Worm (Caenorhabditis elegans) whole organism, L1 larva: ENCODE data around the gene dop-3.
A peak's percentile ranks its signal among the peaks of the same experiment; 100 is the strongest.

ENCODE experiments used
- C34B4.2 ChIP-seq: sonication (generic microtip); optimal IDR thresholded peaks from 2 replicates; lab custom pipeline; 2017; ENCODE audit warnings: mild to moderate bottlenecking, missing genetic modification characterization, missing compliant biosample characterization
- Y116A8C.19 ChIP-seq: sonication (generic microtip); optimal IDR thresholded peaks from 2 replicates; lab custom pipeline; 2016; ENCODE audit warnings: missing compliant biosample characterization, missing genetic modification characterization, borderline replicate concordance
- ceh-88 ChIP-seq: fragments of 200-800 bp; sonication (Bioruptor generic); IDR thresholded peaks from 2 replicates; pipeline ENCODE4 v1.3.6; 2022; ENCODE audit warnings: missing genetic modification characterization, missing compliant biosample characterization
- dsc-1 ChIP-seq: sonication (generic microtip); optimal IDR thresholded peaks from 2 replicates; lab custom pipeline; 2016; ENCODE audit warnings: mild to moderate bottlenecking, missing genetic modification characterization, missing compliant biosample characterization
- efl-1 ChIP-seq, 4 experiments: fragments of 150-350 bp; optimal IDR thresholded peaks in 3 of 4; peaks in 1 of 4; 1 replicate in 1 of 4; 2 replicates in 3 of 4; lab custom pipeline; 2014; ENCODE audit warnings: missing biosample characterization in 2 of 4, missing genetic modification characterization in 2 of 4, missing genetic modification reagents in 2 of 4
- egl-13 ChIP-seq: sonication (generic microtip); optimal IDR thresholded peaks from 2 replicates; lab custom pipeline; 2016; ENCODE audit warnings: missing genotype, missing genetic modification reagents, missing genetic modification characterization, missing compliant biosample characterization
- egl-27 ChIP-seq, 2 experiments: fragments of 150-350 bp in 1 of 2; sonication (generic microtip); optimal IDR thresholded peaks; 3 replicates each; lab custom pipeline; 2017 to 2018; ENCODE audit warnings: missing biosample characterization in 2 of 2, missing genetic modification characterization in 2 of 2, missing genetic modification reagents in 2 of 2
- elt-2 ChIP-seq: sonication (generic microtip); optimal IDR thresholded peaks from 2 replicates; lab custom pipeline; 2016; ENCODE audit warnings: missing genetic modification characterization, mild to moderate bottlenecking, inconsistent platforms, missing compliant biosample characterization, missing genetic modification reagents
- fkh-10 ChIP-seq: sonication (generic microtip); optimal IDR thresholded peaks from 2 replicates; lab custom pipeline; 2017; ENCODE audit warnings: missing biosample characterization, missing genetic modification reagents, missing genetic modification characterization
- fkh-8 ChIP-seq: sonication (generic microtip); optimal IDR thresholded peaks from 2 replicates; lab custom pipeline; 2016; ENCODE audit warnings: mild to moderate bottlenecking, missing genetic modification characterization, missing compliant biosample characterization
- fos-1 ChIP-seq: fragments of 150-350 bp; optimal IDR thresholded peaks from 2 replicates; lab custom pipeline; 2014; ENCODE audit warnings: missing biosample characterization, missing genetic modification characterization
- hlh-4 ChIP-seq: sonication (generic microtip); optimal IDR thresholded peaks from 2 replicates; lab custom pipeline; 2016; ENCODE audit warnings: mild to moderate bottlenecking, missing genetic modification characterization, missing compliant biosample characterization
- irx-1 ChIP-seq: sonication (generic microtip); optimal IDR thresholded peaks from 2 replicates; lab custom pipeline; 2016; ENCODE audit warnings: missing genetic modification characterization, missing compliant biosample characterization
- isw-1 ChIP-seq: fragments of 200-800 bp; sonication (Bioruptor generic); IDR thresholded peaks from 2 replicates; pipeline ENCODE4 v1.3.6; 2022; ENCODE audit warnings: missing genetic modification characterization, missing compliant biosample characterization
- jun-1 ChIP-seq: fragments of 150-350 bp; optimal IDR thresholded peaks from 2 replicates; lab custom pipeline; 2014; ENCODE audit warnings: missing biosample characterization, missing genetic modification reagents, missing genetic modification characterization
- lin-14 ChIP-seq: fragments of 200-800 bp; sonication (Bioruptor generic); optimal IDR thresholded peaks from 2 replicates; lab custom pipeline; 2018; ENCODE audit warnings: mild to moderate bottlenecking, missing genetic modification characterization, moderate library complexity, missing compliant biosample characterization
- lin-15B ChIP-seq: fragments of 150-350 bp; sonication (generic microtip); optimal IDR thresholded peaks from 3 replicates; lab custom pipeline; 2014; ENCODE audit warnings: missing biosample characterization, missing genetic modification characterization
- lin-35 ChIP-seq, 2 experiments: fragments of 150-350 bp; optimal IDR thresholded peaks; 2 replicates each; lab custom pipeline; 2014; ENCODE audit warnings: missing biosample characterization in 2 of 2, missing genetic modification characterization in 2 of 2, missing genetic modification reagents in 2 of 2
- lin-39 ChIP-seq: fragments of 150-350 bp; optimal IDR thresholded peaks from 2 replicates; lab custom pipeline; 2014; ENCODE audit warnings: missing biosample characterization, missing genetic modification reagents, missing genetic modification characterization
- lsy-2 ChIP-seq, 2 experiments: fragments of 150-350 bp; optimal IDR thresholded peaks; 2 replicates each; lab custom pipeline; 2014; ENCODE audit warnings: missing biosample characterization in 2 of 2, missing genetic modification characterization in 2 of 2
- mab-9 ChIP-seq: fragments of 200-800 bp; sonication (Bioruptor generic); IDR thresholded peaks from 2 replicates; pipeline ENCODE4 v1.3.6; 2022; ENCODE audit warnings: missing genetic modification reagents, missing genetic modification characterization, missing compliant biosample characterization
- mdl-1 ChIP-seq, 2 experiments: fragments of 150-350 bp; optimal IDR thresholded peaks; 2 replicates each; lab custom pipeline; 2014 to 2017; ENCODE audit warnings: missing biosample characterization in 2 of 2, missing genetic modification characterization in 2 of 2, inconsistent platforms in 1 of 2
- mef-2 ChIP-seq: fragments of 150-350 bp; optimal IDR thresholded peaks from 2 replicates; lab custom pipeline; 2014; ENCODE audit warnings: missing biosample characterization, missing genetic modification characterization
- mep-1 ChIP-seq: fragments of 150-350 bp; optimal IDR thresholded peaks from 2 replicates; lab custom pipeline; 2014; ENCODE audit warnings: missing biosample characterization, missing genetic modification characterization
- nhr-19 ChIP-seq: fragments of 200-800 bp; sonication (Bioruptor generic); conservative IDR thresholded peaks from 2 replicates; pipeline ENCODE4 v1.3.6; 2022; ENCODE audit warnings: missing genetic modification characterization, missing compliant biosample characterization
- nhr-77 ChIP-seq: fragments of 150-350 bp; optimal IDR thresholded peaks from 2 replicates; lab custom pipeline; 2014; ENCODE audit warnings: missing biosample characterization, missing genetic modification characterization
- nhr-85 ChIP-seq: sonication (generic microtip); peaks from one replicate; lab custom pipeline; 2016; ENCODE audit warnings: missing genetic modification characterization, inconsistent platforms, missing compliant biosample characterization
- nhr-90 ChIP-seq: sonication (generic microtip); optimal IDR thresholded peaks from 2 replicates; lab custom pipeline; 2016; ENCODE audit warnings: mild to moderate bottlenecking, missing genetic modification characterization, missing compliant biosample characterization; ENCODE audit not compliant: poor library complexity
- pax-3 ChIP-seq: fragments of 200-800 bp; sonication (Bioruptor generic); optimal IDR thresholded peaks from 2 replicates; lab custom pipeline; 2018; ENCODE audit warnings: mild to moderate bottlenecking, missing genetic modification characterization, moderate library complexity, missing compliant biosample characterization
- pqm-1 ChIP-seq: sonication (generic microtip); optimal IDR thresholded peaks from 3 replicates; lab custom pipeline; 2017; ENCODE audit warnings: missing biosample characterization, missing genetic modification characterization
- rnt-1 ChIP-seq: sonication (generic microtip); optimal IDR thresholded peaks from 2 replicates; lab custom pipeline; 2016; ENCODE audit warnings: mild to moderate bottlenecking, missing genetic modification characterization, moderate library complexity, missing compliant biosample characterization
- swsn-7 ChIP-seq: sonication (generic microtip); optimal IDR thresholded peaks from 2 replicates; lab custom pipeline; 2016; ENCODE audit warnings: missing genetic modification characterization, missing compliant biosample characterization
- unc-86 ChIP-seq: sonication (generic microtip); optimal IDR thresholded peaks from 2 replicates; lab custom pipeline; 2016; ENCODE audit warnings: missing genetic modification characterization, missing compliant biosample characterization
- unc-98 ChIP-seq: fragments of 200-800 bp; sonication (Bioruptor generic); IDR thresholded peaks from 2 replicates; pipeline ENCODE4 v1.3.6; 2022; ENCODE audit warnings: missing genetic modification characterization, missing compliant biosample characterization
- xbp-1 ChIP-seq: sonication (generic microtip); optimal IDR thresholded peaks from 2 replicates; lab custom pipeline; 2016; ENCODE audit warnings: missing genetic modification characterization, missing compliant biosample characterization
- zag-1 ChIP-seq: fragments of 150-350 bp; optimal IDR thresholded peaks from 2 replicates; lab custom pipeline; 2014; ENCODE audit warnings: missing biosample characterization, missing genetic modification characterization
- zip-4 ChIP-seq: fragments of 200-800 bp; sonication (Bioruptor generic); optimal IDR thresholded peaks from 2 replicates; lab custom pipeline; 2018; ENCODE audit warnings: mild to moderate bottlenecking, missing genetic modification characterization, moderate library complexity, missing compliant biosample characterization

dop-3 gene

ce11 chrX:6609251-6609650, 39.7 kb upstream of the dop-3 start (continued):
- TF ChIP-seq rnt-1 (tag; lab: Kevin White, UChicago), result no peak
- no peak for TF ChIP-seq hlh-4 (tag; lab: Kevin White, UChicago)
- peak; percentile 6 for TF ChIP-seq nhr-90 (tag; lab: Kevin White, UChicago)
- no peak for TF ChIP-seq mab-9 (GFP tag; lab: Robert Waterston, UW)
- peak; percentile 48 for TF ChIP-seq fkh-8 (tag; lab: Kevin White, UChicago)
- TF ChIP-seq Y116A8C.19 (tag; lab: Kevin White, UChicago), result no peak
- TF ChIP-seq dsc-1 (tag; lab: Kevin White, UChicago), result peak; percentile 84
- TF ChIP-seq zag-1 (tag; lab: Kevin White, UChicago), result no peak
- no peak for TF ChIP-seq swsn-7 (tag; lab: Kevin White, UChicago)
- peak; percentile 18 for TF ChIP-seq pax-3 (tag; lab: Kevin White, UChicago)

ce11 chrX:6607599-6607998, 38.1 kb upstream of the dop-3 start:
- TF ChIP-seq nhr-77 (tag; lab: Kevin White, UChicago) (no peak), mep-1 (tag; lab: Kevin White, UChicago) (no peak), nhr-85 (tag; lab: Kevin White, UChicago) (no peak), xbp-1 (tag; lab: Kevin White, UChicago) (no peak), efl-1 (optimal IDR thresholded peaks at IDR 0.05; lab: Kevin White, UChicago) (no peak), efl-1 (GFP tag; optimal IDR thresholded peaks at IDR 0.05 in 1 of 2; lab: Kevin White, UChicago) (peak in 1 of 2 experiments; percentile 83), ceh-88 (GFP tag; lab: Robert Waterston, UW) (no peak), lin-35 (GFP tag; optimal IDR thresholded peaks at IDR 0.05; lab: Kevin White, UChicago) (peak in 1 of 2 experiments; percentile 34), unc-86 (no peak), fkh-8 (tag; lab: Kevin White, UChicago) (no peak), egl-27 (tag; optimal IDR thresholded peaks at IDR 0.05; lab: Kevin White, UChicago) (no peak), irx-1 (no peak), fos-1 (tag; lab: Kevin White, UChicago) (peak; percentile 4), unc-98 (no peak), Y116A8C.19 (tag; lab: Kevin White, UChicago) (no peak), egl-13 (tag; lab: Kevin White, UChicago) (no peak), pqm-1 (tag; lab: Kevin White, UChicago) (peak; percentile 2), elt-2 (tag; lab: Kevin White, UChicago) (peak; percentile 47), mef-2 (tag; lab: Kevin White, UChicago) (no peak), lsy-2 (tag; optimal IDR thresholded peaks at IDR 0.05; lab: Kevin White, UChicago) (no peak), zip-4 (no peak), lin-39 (tag; lab: Kevin White, UChicago) (no peak), lin-15B (no peak), fkh-10 (GFP tag; lab: Kevin White, UChicago) (no peak)

ce11 chrX:6606991-6607390, 37.5 kb upstream of the dop-3 start, which contains the start of gene cpr-6:
Gene cpr-6 (plus strand): TSS chrX:6607207.
- TF ChIP-seq jun-1 (tag; lab: Kevin White, UChicago) (peak; percentile 5), mep-1 (tag; lab: Kevin White, UChicago) (no peak), nhr-19 (GFP tag; lab: Robert Waterston, UW) (no peak), mdl-1 (tag; optimal IDR thresholded peaks at IDR 0.05; lab: Kevin White, UChicago) (peak in 1 of 2 experiments; percentile 9), xbp-1 (tag; lab: Kevin White, UChicago) (no peak), lin-14 (peak; percentile 0), efl-1 (optimal IDR thresholded peaks at IDR 0.05; lab: Kevin White, UChicago) (no peak), efl-1 (GFP tag; optimal IDR thresholded peaks at IDR 0.05 in 1 of 2; lab: Kevin White, UChicago) (peak in 1 of 2 experiments; percentile 73), irx-1 (no peak), unc-98 (no peak), rnt-1 (tag; lab: Kevin White, UChicago) (no peak), elt-2 (tag; lab: Kevin White, UChicago) (peak; percentile 89), lin-35 (GFP tag; optimal IDR thresholded peaks at IDR 0.05; lab: Kevin White, UChicago) (peak in 1 of 2 experiments; percentile 43), isw-1 (no peak), C34B4.2 (no peak)
